Fruit fly (Drosophila melanogaster) S2 (cell line): ENCODE data around the gene OtopLc.

ENCODE experiments used
- CG8478 ChIP-seq: fragments of >200 bp; optimal IDR thresholded peaks from 2 replicates; lab custom pipeline; 2018
- CTCF ChIP-seq, 2 experiments: fragments of >200 bp; optimal IDR thresholded peaks; 2 replicates each; lab custom pipeline; 2018

DNA sequence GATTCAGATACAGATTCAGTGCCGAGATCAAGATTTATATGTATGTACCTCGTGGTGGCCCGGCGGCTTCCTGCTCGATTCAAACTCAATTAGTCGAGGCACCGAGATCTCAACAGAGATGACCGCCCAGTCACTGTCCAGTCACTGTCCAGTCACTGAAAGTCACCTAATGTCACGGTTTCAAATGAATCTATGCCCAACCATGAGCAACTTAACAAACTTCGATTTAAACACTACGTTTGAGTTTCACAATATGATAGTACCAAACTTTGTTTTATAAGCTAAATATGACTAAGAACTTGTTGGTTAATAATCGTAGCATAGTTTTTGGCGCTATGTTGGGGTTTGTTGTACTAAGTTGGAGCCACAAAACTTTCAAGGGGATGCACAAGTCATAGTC lies 42.4 kb upstream of the OtopLc start:
- no peak for TF ChIP-seq CTCF (optimal IDR thresholded peaks at IDR 0.05; lab: Kevin White, UChicago)
- no peak for TF ChIP-seq CG8478 (lab: Kevin White, UChicago)
